Worm (Caenorhabditis elegans) whole organism, L4 larva: ENCODE measurements around the gene C14C6.6.
A peak's percentile ranks its signal among the peaks of the same experiment; 100 is the strongest.

ENCODE experiments used
- F44E2.7 ChIP-seq: fragments of 200-800 bp; sonication (Bioruptor generic); IDR thresholded peaks from 2 replicates; pipeline ENCODE4 v2.1.2; 2022; ENCODE audit warnings: missing genetic modification characterization, missing compliant biosample characterization
- ceh-82 ChIP-seq: sonication (generic microtip); optimal IDR thresholded peaks from 2 replicates; lab custom pipeline; 2017; ENCODE audit warnings: missing biosample characterization, missing genetic modification characterization
- ces-1 ChIP-seq: fragments of 150-350 bp; sonication (generic microtip); optimal IDR thresholded peaks from 4 replicates; lab custom pipeline; 2014; ENCODE audit warnings: missing biosample characterization, missing genetic modification reagents, missing genetic modification characterization
- daf-8 ChIP-seq: fragments of 200-800 bp; sonication (Bioruptor generic); IDR thresholded peaks from 2 replicates; pipeline ENCODE4 v1.3.6; 2022; ENCODE audit warnings: missing genetic modification characterization, missing compliant biosample characterization
- fos-1 ChIP-seq: fragments of 150-350 bp; optimal IDR thresholded peaks from 2 replicates; lab custom pipeline; 2014; ENCODE audit warnings: missing biosample characterization, missing genetic modification characterization
- hif-1 ChIP-seq, 2 experiments: sonication (generic microtip); optimal IDR thresholded peaks; 2 replicates each; lab custom pipeline; 2016 to 2017; ENCODE audit warnings: missing compliant biosample characterization in 2 of 2, missing genetic modification characterization in 2 of 2, missing genetic modification reagents in 2 of 2, missing genotype in 2 of 2, mild to moderate bottlenecking in 1 of 2
- hlh-11 ChIP-seq: fragments of 200-800 bp; sonication (Bioruptor generic); optimal IDR thresholded peaks from 2 replicates; lab custom pipeline; 2018; ENCODE audit warnings: mild to moderate bottlenecking, missing genetic modification characterization, missing compliant biosample characterization
- mep-1 ChIP-seq: fragments of 150-350 bp; sonication (generic microtip); optimal IDR thresholded peaks from 3 replicates; lab custom pipeline; 2014; ENCODE audit warnings: missing biosample characterization, missing genetic modification characterization
- nhr-77 ChIP-seq: fragments of 150-350 bp; optimal IDR thresholded peaks from 2 replicates; lab custom pipeline; 2014; ENCODE audit warnings: missing biosample characterization, missing genetic modification characterization
- pqm-1 ChIP-seq: sonication (generic microtip); optimal IDR thresholded peaks from 2 replicates; lab custom pipeline; 2017; ENCODE audit warnings: missing biosample characterization, missing genetic modification characterization
- sdz-12 ChIP-seq: fragments of 200-800 bp; sonication (Bioruptor generic); optimal IDR thresholded peaks from 2 replicates; lab custom pipeline; 2018; ENCODE audit warnings: mild to moderate bottlenecking, missing genetic modification characterization, missing compliant biosample characterization
- unc-62 ChIP-seq, 3 experiments: fragments of 150-350 bp in 1 of 3; sonication (generic microtip); optimal IDR thresholded peaks in 2 of 3; peaks in 1 of 3; 1 replicate in 1 of 3; 2 replicates in 2 of 3; lab custom pipeline; 2014 to 2017; ENCODE audit warnings: missing biosample characterization in 3 of 3, missing genetic modification characterization in 3 of 3, missing genetic modification reagents in 3 of 3, missing genotype in 1 of 3
- zag-1 ChIP-seq: fragments of 150-350 bp; optimal IDR thresholded peaks from 2 replicates; lab custom pipeline; 2014; ENCODE audit warnings: missing biosample characterization, missing genetic modification characterization
- ztf-11 ChIP-seq: fragments of 150-350 bp; optimal IDR thresholded peaks from 2 replicates; lab custom pipeline; 2014; ENCODE audit warnings: missing biosample characterization, missing genetic modification characterization

DNA sequence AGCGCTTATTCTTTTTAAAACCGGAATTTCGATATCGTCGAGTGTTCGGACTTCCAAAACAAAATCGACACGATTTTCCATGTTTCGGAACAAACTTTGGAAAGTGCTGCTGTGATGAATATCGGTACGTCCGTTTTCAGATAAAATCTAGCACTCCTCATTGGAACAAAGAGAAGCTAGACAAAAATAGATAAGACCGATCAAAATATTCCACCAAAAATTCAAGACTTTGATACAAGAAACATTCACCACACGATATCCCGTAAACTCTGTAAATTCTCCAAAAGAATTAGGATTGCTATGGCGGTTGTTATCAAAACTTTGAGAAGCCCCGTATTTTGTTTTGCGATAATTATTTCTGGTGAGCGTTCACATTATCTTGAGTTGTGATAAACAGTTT is 4.7 kb downstream of the C14C6.6 start, which contains the start of gene C14C6.3:
- TF ChIP-seq unc-62 (GFP tag; optimal IDR thresholded peaks at IDR 0.05 in 1 of 2; lab: Kevin White, UChicago) (peak in 1 of 2 experiments; percentile 5), unc-62 (tag; optimal IDR thresholded peaks at IDR 0.05; lab: Kevin White, UChicago) (no peak), ztf-11 (tag; lab: Kevin White, UChicago) (no peak), daf-8 (no peak), hif-1 (tag; optimal IDR thresholded peaks at IDR 0.05; lab: Kevin White, UChicago) (no peak), ces-1 (no peak), pqm-1 (no peak), zag-1 (tag; lab: Kevin White, UChicago) (no peak), nhr-77 (tag; lab: Kevin White, UChicago) (no peak), sdz-12 (no peak), ceh-82 (tag; lab: Kevin White, UChicago) (no peak), hlh-11 (tag; lab: Kevin White, UChicago) (no peak), mep-1 (tag; lab: Kevin White, UChicago) (no peak), fos-1 (tag; lab: Kevin White, UChicago) (no peak), F44E2.7 (no peak)
